Fruit fly (Drosophila melanogaster) whole organism, adult: Measurements from ENCODE around the gene Bap60.

Experiments
- CG11617 ChIP-seq: fragments of 200-800 bp; sonication (Bioruptor generic); optimal IDR thresholded peaks from 2 replicates; lab custom pipeline; 2017; ENCODE audit warnings: mild to moderate bottlenecking, missing biosample characterization, missing genetic modification reagents, missing genetic modification characterization
- CG12768 ChIP-seq: fragments of 200-800 bp; sonication (Bioruptor generic); optimal IDR thresholded peaks from 2 replicates; lab custom pipeline; 2017; ENCODE audit warnings: missing biosample characterization, missing genetic modification characterization, mild to moderate bottlenecking, moderate library complexity, missing genetic modification reagents
- CG14711 ChIP-seq: fragments of 200-800 bp; sonication (Bioruptor generic); optimal IDR thresholded peaks from 2 replicates; lab custom pipeline; 2018; ENCODE audit warnings: missing biosample characterization, mild to moderate bottlenecking, missing genetic modification characterization, moderate library complexity
- CG1620 ChIP-seq: fragments of 200-800 bp; sonication (Bioruptor generic); optimal IDR thresholded peaks from 2 replicates; lab custom pipeline; 2016; ENCODE audit warnings: missing biosample characterization, missing genetic modification characterization
- CG33017 ChIP-seq: fragments of 200-800 bp; sonication (Bioruptor generic); optimal IDR thresholded peaks from 2 replicates; lab custom pipeline; 2018; ENCODE audit warnings: missing biosample characterization, mild to moderate bottlenecking, missing genetic modification characterization, moderate library complexity
- Crg-1 ChIP-seq: fragments of 200-800 bp; sonication (Bioruptor generic); optimal IDR thresholded peaks from 2 replicates; lab custom pipeline; 2016; ENCODE audit warnings: missing biosample characterization, missing genetic modification characterization
- Hr96 ChIP-seq: fragments of 200-800 bp; sonication (Bioruptor generic); optimal IDR thresholded peaks from 2 replicates; lab custom pipeline; 2016; ENCODE audit warnings: missing biosample characterization, missing genetic modification characterization
- Mnt ChIP-seq: fragments of 200-800 bp; sonication (Bioruptor generic); optimal IDR thresholded peaks from 2 replicates; lab custom pipeline; 2016; ENCODE audit warnings: missing biosample characterization, mild to moderate bottlenecking, missing genetic modification characterization
- cic ChIP-seq: fragments of 200-800 bp; sonication (Bioruptor generic); optimal IDR thresholded peaks from 2 replicates; lab custom pipeline; 2017; ENCODE audit warnings: missing biosample characterization, mild to moderate bottlenecking, missing genetic modification characterization, moderate library complexity
- cnc ChIP-seq, 2 experiments: fragments of >200 bp; optimal IDR thresholded peaks; 2 replicates each; lab custom pipeline; 2017
- kay ChIP-seq: fragments of 200-800 bp; sonication (Bioruptor generic); peaks from one replicate; lab custom pipeline; 2016; ENCODE audit warnings: missing biosample characterization, missing genetic modification characterization, borderline replicate concordance
- ovo ChIP-seq: fragments of 200-800 bp; sonication (Bioruptor generic); optimal IDR thresholded peaks from 2 replicates; lab custom pipeline; 2016; ENCODE audit warnings: missing biosample characterization, missing genetic modification characterization

DNA sequence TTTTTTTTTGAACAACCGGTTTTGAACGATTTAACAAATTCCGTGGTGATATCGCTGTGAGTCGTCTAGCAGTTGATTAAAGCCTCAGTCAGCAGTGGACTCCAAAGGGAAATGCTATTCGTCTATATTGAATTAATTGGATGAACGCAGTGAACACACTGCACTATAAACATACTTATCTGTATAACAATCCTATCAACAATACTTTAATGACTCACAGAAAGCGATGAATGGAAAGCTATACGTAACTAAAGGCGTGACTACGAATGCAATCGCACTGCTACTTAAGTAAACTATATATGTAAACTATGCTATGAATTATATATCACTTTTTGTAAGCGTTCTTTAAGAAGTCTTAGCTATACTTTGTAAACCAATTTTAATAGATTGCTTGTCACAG lies 33.7 kb downstream of the Bap60 start:
- peak; percentile 96 for TF ChIP-seq kay (GFP tag; lab: Kevin White, UChicago)
- TF ChIP-seq CG33017 (tag; lab: Kevin White, UChicago): no peak
- peak; percentile 11 for TF ChIP-seq CG14711
- no peak for TF ChIP-seq CG12768
- no peak for TF ChIP-seq Crg-1 (GFP tag; lab: Kevin White, UChicago)
- TF ChIP-seq CG1620 (GFP tag; lab: Kevin White, UChicago): no peak
- no peak for TF ChIP-seq Mnt (GFP tag; lab: Kevin White, UChicago)
- TF ChIP-seq cic (GFP tag; lab: Kevin White, UChicago): peak; percentile 91
- TF ChIP-seq Hr96 (GFP tag; lab: Kevin White, UChicago): no peak
- TF ChIP-seq cnc (optimal IDR thresholded peaks at IDR 0.05; lab: Kevin White, UChicago): no peak
- no peak for TF ChIP-seq CG11617
- no peak for TF ChIP-seq ovo (GFP tag; lab: Kevin White, UChicago)
